Fruit fly (Drosophila melanogaster) whole organism, wandering third instar larva: ENCODE results near the gene ct.
A peak's percentile ranks its signal among the peaks of the same experiment; 100 is the strongest.

Source experiments
- CG32264 ChIP-seq: fragments of 200-800 bp; sonication (Bioruptor generic); optimal IDR thresholded peaks from 2 replicates; lab custom pipeline; 2016; ENCODE audit warnings: missing biosample characterization, missing genetic modification characterization
- CG9705 ChIP-seq: fragments of 200-800 bp; sonication (Bioruptor generic); optimal IDR thresholded peaks from 2 replicates; lab custom pipeline; 2018; ENCODE audit warnings: missing biosample characterization, mild to moderate bottlenecking, missing genetic modification characterization
- Dif ChIP-seq: fragments of 200-275, 200-300 bp; sonication (Bioruptor generic); optimal IDR thresholded peaks from 2 replicates; lab custom pipeline; 2018; ENCODE audit warnings: missing biosample characterization, missing genetic modification characterization; ENCODE audit not compliant: partially characterized antibody
- GATAd ChIP-seq: sonication (Bioruptor generic); optimal IDR thresholded peaks from 2 replicates; lab custom pipeline; 2016; ENCODE audit warnings: missing biosample characterization, missing genetic modification characterization
- HLH106 ChIP-seq: fragments of 200-800 bp; optimal IDR thresholded peaks from 3 replicates; lab custom pipeline; 2019; ENCODE audit warnings: missing biosample characterization, mild to moderate bottlenecking, missing genetic modification characterization, moderate library complexity
- Hnf4 ChIP-seq: fragments of 200-800 bp; sonication (Bioruptor generic); optimal IDR thresholded peaks from 2 replicates; lab custom pipeline; 2016; ENCODE audit warnings: missing biosample characterization, mild to moderate bottlenecking, missing genetic modification characterization
- Hr78 ChIP-seq: fragments of >200 bp; optimal IDR thresholded peaks from 2 replicates; lab custom pipeline; 2017; ENCODE audit warnings: missing biosample characterization, missing genetic modification characterization
- Hr83 ChIP-seq: fragments of 200-300 bp; sonication (Bioruptor generic); optimal IDR thresholded peaks from 2 replicates; lab custom pipeline; 2016; ENCODE audit warnings: missing biosample characterization, mild to moderate bottlenecking, missing genetic modification characterization, moderate library complexity; ENCODE audit not compliant: poor library complexity, severe bottlenecking
- Jra ChIP-seq: sonication (Bioruptor generic); optimal IDR thresholded peaks from 2 replicates; lab custom pipeline; 2016; ENCODE audit warnings: missing biosample characterization, missing genetic modification characterization
- Mio ChIP-seq: sonication (Bioruptor generic); optimal IDR thresholded peaks from 2 replicates; lab custom pipeline; 2016; ENCODE audit warnings: missing biosample characterization, missing genetic modification characterization
- N ChIP-seq: fragments of >200 bp; optimal IDR thresholded peaks from 2 replicates; lab custom pipeline; 2018; ENCODE audit warnings: missing biosample characterization, missing external identifiers, missing genetic modification characterization
- OdsH ChIP-seq: fragments of 200-800 bp; sonication (Bioruptor generic); optimal IDR thresholded peaks from 2 replicates; lab custom pipeline; 2016; ENCODE audit warnings: missing biosample characterization, mild to moderate bottlenecking, missing genetic modification characterization
- Rel ChIP-seq, 2 experiments: fragments of 200-800 bp; sonication (Bioruptor generic) in 1 of 2; optimal IDR thresholded peaks; 2 replicates in 1 of 2; 3 replicates in 1 of 2; lab custom pipeline; 2016 to 2019; ENCODE audit warnings: mild to moderate bottlenecking in 2 of 2, missing biosample characterization in 2 of 2, missing genetic modification characterization in 2 of 2, moderate library complexity in 1 of 2
- Sp1 ChIP-seq: fragments of 200-800 bp; sonication (Bioruptor generic); optimal IDR thresholded peaks from 3 replicates; lab custom pipeline; 2019; ENCODE audit warnings: missing biosample characterization, mild to moderate bottlenecking, missing genetic modification characterization, moderate library complexity
- br ChIP-seq: fragments of 200-800 bp; sonication (Bioruptor generic); optimal IDR thresholded peaks from 2 replicates; lab custom pipeline; 2016; ENCODE audit warnings: missing biosample characterization, missing genetic modification characterization
- brk ChIP-seq: fragments of 200-800 bp; sonication (Bioruptor generic); optimal IDR thresholded peaks from 2 replicates; lab custom pipeline; 2016; ENCODE audit warnings: missing biosample characterization, mild to moderate bottlenecking, missing genetic modification characterization
- dl ChIP-seq, 2 experiments: fragments of 175-275, 200-275 bp in 1 of 2; fragments of 200-275 bp in 1 of 2; sonication (Bioruptor generic); optimal IDR thresholded peaks; lab custom pipeline; 2018; ENCODE audit warnings: mild to moderate bottlenecking in 2 of 2, missing biosample characterization in 2 of 2, missing genetic modification characterization in 2 of 2, moderate library complexity in 2 of 2; ENCODE audit not compliant: partially characterized antibody in 2 of 2, insufficient read depth in 1 of 2
- dsf ChIP-seq: sonication (Bioruptor generic); optimal IDR thresholded peaks from 2 replicates; lab custom pipeline; 2016; ENCODE audit warnings: missing biosample characterization, missing genetic modification characterization, borderline replicate concordance
- ey ChIP-seq: fragments of 200-800 bp; sonication (Bioruptor generic); optimal IDR thresholded peaks from 2 replicates; lab custom pipeline; 2016; ENCODE audit warnings: missing biosample characterization, missing genetic modification characterization
- foxo ChIP-seq, 2 experiments: fragments of 200-800 bp; sonication (Bioruptor generic); optimal IDR thresholded peaks; 2 replicates in 1 of 2; 3 replicates in 1 of 2; lab custom pipeline; 2016 to 2017; ENCODE audit warnings: missing biosample characterization in 2 of 2, missing genetic modification characterization in 2 of 2
- h ChIP-seq: fragments of 200-800 bp; sonication (Bioruptor generic); optimal IDR thresholded peaks from 3 replicates; lab custom pipeline; 2016; ENCODE audit warnings: missing biosample characterization, mild to moderate bottlenecking, missing genetic modification characterization
- jim ChIP-seq: fragments of 175-275, 200-325 bp; sonication (Bioruptor generic); optimal IDR thresholded peaks from 2 replicates; lab custom pipeline; 2016; ENCODE audit warnings: missing biosample characterization, mild to moderate bottlenecking, missing genetic modification characterization
- lola ChIP-seq: fragments of >200 bp; optimal IDR thresholded peaks from 2 replicates; lab custom pipeline; 2017; ENCODE audit warnings: missing biosample characterization, missing genetic modification characterization
- pan ChIP-seq: fragments of >200 bp; optimal IDR thresholded peaks from 2 replicates; lab custom pipeline; 2017
- psq ChIP-seq: fragments of 200-800 bp; sonication (Bioruptor generic); optimal IDR thresholded peaks from 3 replicates; lab custom pipeline; 2017; ENCODE audit warnings: missing biosample characterization, mild to moderate bottlenecking, missing genetic modification characterization, moderate library complexity
- rgr ChIP-seq: fragments of 200-800 bp; sonication (Bioruptor generic); optimal IDR thresholded peaks from 3 replicates; lab custom pipeline; 2016; ENCODE audit warnings: missing biosample characterization, mild to moderate bottlenecking, missing genetic modification characterization
- sage ChIP-seq: fragments of 200-800 bp; sonication (Bioruptor generic); optimal IDR thresholded peaks from 2 replicates; lab custom pipeline; 2016; ENCODE audit warnings: missing biosample characterization, mild to moderate bottlenecking, missing genetic modification characterization
- tai ChIP-seq: sonication (Bioruptor generic); optimal IDR thresholded peaks from 2 replicates; lab custom pipeline; 2016; ENCODE audit warnings: missing biosample characterization, missing genetic modification characterization
- woc ChIP-seq: sonication (Bioruptor generic); optimal IDR thresholded peaks from 2 replicates; lab custom pipeline; 2016; ENCODE audit warnings: missing biosample characterization, mild to moderate bottlenecking, missing genetic modification characterization

Gene ct

dm6 chrX:7709708-7710438 is 101.6 kb downstream of the ct start:
- TF ChIP-seq psq (GFP tag; lab: Kevin White, UChicago) (peak; percentile 50), Rel (GFP tag; optimal IDR thresholded peaks at IDR 0.05; lab: Kevin White, UChicago) (no peak), Rel (tag; optimal IDR thresholded peaks at IDR 0.05; lab: Kevin White, UChicago) (no peak), br (GFP tag; lab: Kevin White, UChicago) (no peak), Dif (GFP tag; lab: Kevin White, UChicago) (peak; percentile 64), OdsH (GFP tag; lab: Kevin White, UChicago) (no peak), sage (GFP tag; lab: Kevin White, UChicago) (no peak), dl (GFP tag; optimal IDR thresholded peaks at IDR 0.05; lab: Kevin White, UChicago; ENCODE audit: insufficient read depth in 1 of 2, partially characterized antibody in 2 of 2) (peak; percentile 44 to 64), jim (GFP tag; lab: Kevin White, UChicago) (no peak), Hnf4 (no peak), woc (GFP tag; lab: Kevin White, UChicago) (no peak), HLH106 (no peak), pan (lab: Kevin White, UChicago) (no peak)

dm6 chrX:7710439-7711154 is 102.4 kb downstream of the ct start:
- peak in 1 of 2 experiments; percentile 45 for TF ChIP-seq foxo (GFP tag; optimal IDR thresholded peaks at IDR 0.05; lab: Kevin White, UChicago)
- no peak for TF ChIP-seq lola (GFP tag; lab: Kevin White, UChicago)
- TF ChIP-seq tai (GFP tag; lab: Kevin White, UChicago), result peak; percentile 36
- TF ChIP-seq jim (GFP tag; lab: Kevin White, UChicago), result no peak
- no peak for TF ChIP-seq CG9705 (GFP tag; lab: Kevin White, UChicago)
- TF ChIP-seq HLH106, result peak; percentile 11
- no peak for TF ChIP-seq br (GFP tag; lab: Kevin White, UChicago)
- TF ChIP-seq N (GFP tag; lab: Kevin White, UChicago), result no peak
- TF ChIP-seq GATAd (GFP tag; lab: Kevin White, UChicago), result peak; percentile 63
- TF ChIP-seq ey (GFP tag; lab: Kevin White, UChicago), result no peak
- TF ChIP-seq h, result peak; percentile 40
- TF ChIP-seq woc (GFP tag; lab: Kevin White, UChicago), result no peak
- TF ChIP-seq Sp1 (GFP tag; lab: Kevin White, UChicago), result peak; percentile 77
- TF ChIP-seq, all 38 proteins: peak for 6

dm6 chrX:7715433-7715832 is 107.2 kb downstream of the ct start:
- TF ChIP-seq foxo (GFP tag; optimal IDR thresholded peaks at IDR 0.05; lab: Kevin White, UChicago) (peak in 1 of 2 experiments; percentile 5), woc (GFP tag; lab: Kevin White, UChicago) (no peak)
- TF ChIP-seq, all 38 proteins: peak for 1

- no peak for TF ChIP-seq Rel (GFP tag; optimal IDR thresholded peaks at IDR 0.05; lab: Kevin White, UChicago)
- TF ChIP-seq Rel (tag; optimal IDR thresholded peaks at IDR 0.05; lab: Kevin White, UChicago), result no peak
- TF ChIP-seq Dif (GFP tag; lab: Kevin White, UChicago), result no peak
- no peak for TF ChIP-seq Hr83 (GFP tag; lab: Kevin White, UChicago)
- TF ChIP-seq Mio (GFP tag; lab: Kevin White, UChicago), result no peak
- TF ChIP-seq CG32264, result no peak
- no peak for TF ChIP-seq tai (GFP tag; lab: Kevin White, UChicago)
- TF ChIP-seq rgr (GFP tag; lab: Kevin White, UChicago), result no peak
- TF ChIP-seq h, result no peak
- TF ChIP-seq Hr78, result no peak
- no peak for TF ChIP-seq br (GFP tag; lab: Kevin White, UChicago)
- TF ChIP-seq dsf, result no peak
- no peak for TF ChIP-seq ey (GFP tag; lab: Kevin White, UChicago)
- no peak for TF ChIP-seq brk
- TF ChIP-seq Jra, result no peak
- TF ChIP-seq GATAd (GFP tag; lab: Kevin White, UChicago), result no peak
These were observed 109.6 kb downstream of the ct start, which contains the start of gene CG15478 for dm6 chrX:7717832-7718231. Gene CG15478, minus strand, starts transcription at chrX:7717932.
